Worm (Caenorhabditis elegans): ENCODE results near the gene fipr-15.

ce11 chrIV:10880264-10880663, at the start of gene fipr-15:
- TF ChIP-seq snpc-4 (tag; optimal IDR thresholded peaks at IDR 0.05) (no peak), elt-2 (tag; optimal IDR thresholded peaks at IDR 0.05) (no peak), nhr-76 (tag; optimal IDR thresholded peaks at IDR 0.05) (no peak), ztf-4 (tag; optimal IDR thresholded peaks at IDR 0.05) (no peak), nhr-47 (tag; optimal IDR thresholded peaks at IDR 0.05) (no peak), skn-1 (tag; optimal IDR thresholded peaks at IDR 0.05) (no peak), lin-35 (GFP tag; optimal IDR thresholded peaks at IDR 0.05) (no peak), unc-86 (tag; optimal IDR thresholded peaks at IDR 0.05) (no peak), zip-4 (GFP tag; optimal IDR thresholded peaks at IDR 0.05) (no peak), ceh-82 (tag; optimal IDR thresholded peaks at IDR 0.05) (no peak), C16A3.4 (tag; optimal IDR thresholded peaks at IDR 0.05) (no peak)

Measured in whole organism, L1 larva.